Fruit fly (Drosophila melanogaster): Measurements from ENCODE around the gene CG17770.

CG17770 gene

dm6 chr3R:25811611-25812010, at the start of gene CG17770, which contains the start of gene Acam:
Gene CG17770, plus strand, starts transcription at chr3R:25811911.
Gene Acam, plus strand, starts transcription at chr3R:25811911.
- TF ChIP-seq Dll (optimal IDR thresholded peaks at IDR 0.05) (no peak), CG8478 (optimal IDR thresholded peaks at IDR 0.05) (no peak), pan (optimal IDR thresholded peaks at IDR 0.05) (no peak), psq (optimal IDR thresholded peaks at IDR 0.05) (no peak), usp (GFP tag; optimal IDR thresholded peaks at IDR 0.05) (no peak), EcR (GFP tag; optimal IDR thresholded peaks at IDR 0.05) (no peak)

dm6 chr3R:25762005-25762764, 49.5 kb upstream of the CG17770 start:
- TF ChIP-seq Dll (optimal IDR thresholded peaks at IDR 0.05) = no peak

- TF ChIP-seq CG8478 (optimal IDR thresholded peaks at IDR 0.05) = no peak
Observed at dm6 chr3R:25763005-25763404, 48.7 kb upstream of the CG17770 start, which contains the start of gene LpR1. Gene LpR1, minus strand, starts transcription at chr3R:25763105.

DNA sequence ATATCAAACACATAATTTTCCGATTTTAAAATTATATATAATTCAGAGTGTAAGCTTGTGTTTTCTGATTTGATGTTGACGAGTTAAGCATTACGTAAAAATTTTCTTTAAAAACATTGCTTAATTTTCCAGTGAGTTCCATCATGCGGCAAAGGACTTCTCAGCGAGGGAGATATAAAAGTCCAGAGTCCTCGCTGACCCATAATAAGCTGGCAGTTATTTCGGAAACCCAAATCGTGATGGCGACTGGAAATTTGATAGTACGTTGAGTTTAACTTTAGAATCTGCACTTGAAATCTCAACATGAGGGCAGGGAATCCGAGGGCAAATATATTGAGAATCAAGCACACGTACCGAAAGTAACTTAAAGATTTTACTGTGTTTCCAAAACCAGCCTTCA, 36.4 kb upstream of the CG17770 start, which contains the start of the genes CG17197 and CG17198:
Gene CG17197 (minus strand): TSS at position 101 of the 400 bp plus-strand sequence.
Gene CG17198 (minus strand): TSS at position 101 of the 400 bp plus-strand sequence.
- TF ChIP-seq usp (GFP tag; optimal IDR thresholded peaks at IDR 0.05) (no peak), EcR (GFP tag; optimal IDR thresholded peaks at IDR 0.05) (no peak), pan (optimal IDR thresholded peaks at IDR 0.05) (no peak), psq (optimal IDR thresholded peaks at IDR 0.05) (no peak), CG8478 (optimal IDR thresholded peaks at IDR 0.05) (no peak), Dll (optimal IDR thresholded peaks at IDR 0.05) (no peak)

DNA sequence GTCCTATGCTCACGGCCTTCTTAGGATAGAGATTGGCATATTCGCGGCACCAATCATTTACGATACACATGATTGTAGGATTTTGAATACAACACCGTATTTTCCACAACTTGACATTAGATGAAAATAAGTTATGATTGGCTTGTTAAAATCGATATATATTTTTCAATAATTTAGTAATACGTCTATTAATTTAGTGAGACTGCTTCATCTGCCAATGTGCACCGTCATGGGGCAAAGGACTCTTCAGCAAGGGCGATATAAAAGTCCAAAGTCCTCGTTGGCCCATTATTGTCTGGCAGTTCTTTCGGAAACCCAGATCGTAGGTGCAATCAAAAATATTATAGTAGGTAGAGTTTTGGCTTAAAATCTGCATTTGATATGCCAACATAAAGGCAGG, 35.6 kb upstream of the CG17770 start, which contains the start of gene CG17196:
Gene CG17196 (minus strand): TSS at position 101 of the 400 bp plus-strand sequence.
- TF ChIP-seq psq (optimal IDR thresholded peaks at IDR 0.05) (no peak), pan (optimal IDR thresholded peaks at IDR 0.05) (no peak), EcR (GFP tag; optimal IDR thresholded peaks at IDR 0.05) (no peak), Dll (optimal IDR thresholded peaks at IDR 0.05) (no peak), usp (GFP tag; optimal IDR thresholded peaks at IDR 0.05) (no peak), CG8478 (optimal IDR thresholded peaks at IDR 0.05) (no peak)

DNA sequence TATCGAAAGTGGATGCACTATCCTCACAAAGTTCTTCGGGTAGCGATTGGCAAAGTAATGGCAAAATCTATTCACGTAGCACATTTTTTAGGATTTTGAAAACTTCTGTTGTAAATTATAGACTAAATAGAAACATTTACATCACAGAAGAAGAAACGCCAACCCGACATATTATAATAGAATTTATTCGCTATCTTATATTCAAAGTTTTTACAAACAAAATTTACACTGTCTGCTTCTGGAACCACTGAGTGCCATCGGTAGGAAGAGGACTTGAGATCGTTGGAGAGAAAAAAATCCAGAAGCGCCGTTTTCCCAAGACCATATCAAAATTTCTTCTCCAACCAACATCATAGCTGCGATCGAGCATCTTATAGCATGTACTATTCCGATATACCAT, 34.6 kb upstream of the CG17770 start, which contains the start of gene CG17195:
Gene CG17195 (minus strand): TSS at position 101 of the 400 bp plus-strand sequence.
- TF ChIP-seq pan (optimal IDR thresholded peaks at IDR 0.05) (no peak), Dll (optimal IDR thresholded peaks at IDR 0.05) (no peak), EcR (GFP tag; optimal IDR thresholded peaks at IDR 0.05) (no peak), CG8478 (optimal IDR thresholded peaks at IDR 0.05) (no peak), usp (GFP tag; optimal IDR thresholded peaks at IDR 0.05) (no peak), psq (optimal IDR thresholded peaks at IDR 0.05) (no peak)

- no peak for TF ChIP-seq EcR (GFP tag; optimal IDR thresholded peaks at IDR 0.05)
- no peak for TF ChIP-seq Dll (optimal IDR thresholded peaks at IDR 0.05)
- TF ChIP-seq psq (optimal IDR thresholded peaks at IDR 0.05) = no peak
- TF ChIP-seq CG8478 (optimal IDR thresholded peaks at IDR 0.05) = no peak
- no peak for TF ChIP-seq pan (optimal IDR thresholded peaks at IDR 0.05)
- no peak for TF ChIP-seq usp (GFP tag; optimal IDR thresholded peaks at IDR 0.05)
Observed at dm6 chr3R:25778205-25778604, 33.5 kb upstream of the CG17770 start, which contains the start of gene CG4956. Gene CG4956, minus strand, starts transcription at chr3R:25778305.

DNA sequence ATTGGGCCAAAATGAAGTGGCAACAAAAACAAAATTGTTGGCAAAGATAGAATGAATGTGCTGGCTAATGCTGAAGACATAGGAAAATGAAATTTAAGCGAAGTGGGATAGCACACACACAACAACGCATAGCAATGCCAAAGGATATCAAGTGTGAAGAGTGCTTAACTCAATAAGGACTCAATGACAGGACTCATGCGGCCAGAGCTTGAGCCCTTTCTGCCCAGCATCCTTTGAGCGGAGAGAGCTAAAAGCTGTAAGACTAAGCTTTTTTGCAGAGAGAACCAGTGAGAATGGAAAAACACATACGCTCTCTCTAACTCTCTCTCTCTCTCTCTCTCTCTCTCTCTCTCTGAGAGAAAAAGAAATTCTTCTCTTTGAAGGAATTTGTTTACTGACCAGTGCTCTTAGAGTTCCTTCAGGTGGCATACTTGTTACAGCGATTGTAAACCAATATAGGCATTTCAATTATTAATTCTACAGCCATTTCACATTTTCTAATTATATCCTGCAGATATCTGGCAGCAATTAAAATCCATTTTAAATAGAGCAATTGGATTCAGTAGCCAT, 28.8 kb upstream of the CG17770 start:
- TF ChIP-seq Dll (optimal IDR thresholded peaks at IDR 0.05) = no peak
- no peak for TF ChIP-seq psq (optimal IDR thresholded peaks at IDR 0.05)
- TF ChIP-seq usp (GFP tag; optimal IDR thresholded peaks at IDR 0.05) = no peak

DNA sequence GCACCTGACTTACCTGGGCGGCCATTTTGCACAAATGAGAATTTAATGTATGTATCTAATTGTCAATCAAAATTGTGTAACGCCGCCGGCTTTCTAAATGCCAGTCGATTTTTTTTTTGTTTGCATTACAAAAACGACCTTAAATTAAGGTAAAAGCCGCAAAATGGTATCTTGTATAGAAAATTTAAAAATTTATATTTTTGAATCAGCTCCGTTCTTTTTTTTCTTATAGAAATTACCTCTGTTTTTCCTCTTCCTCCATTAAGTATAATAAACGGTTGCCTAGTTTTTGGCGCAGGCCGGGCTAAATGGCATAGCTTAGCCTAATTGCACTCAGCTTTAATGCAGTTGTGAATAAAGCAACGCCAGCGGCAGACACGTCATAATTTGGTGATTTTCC, 24.5 kb upstream of the CG17770 start, which contains the start of gene CG4960:
Gene CG4960 (minus strand): TSS at position 101 of the 400 bp plus-strand sequence.
- TF ChIP-seq psq (optimal IDR thresholded peaks at IDR 0.05) (no peak), pan (optimal IDR thresholded peaks at IDR 0.05) (no peak), Dll (optimal IDR thresholded peaks at IDR 0.05) (no peak), usp (GFP tag; optimal IDR thresholded peaks at IDR 0.05) (no peak), CG8478 (optimal IDR thresholded peaks at IDR 0.05) (no peak), EcR (GFP tag; optimal IDR thresholded peaks at IDR 0.05) (no peak)

dm6 chr3R:25789355-25789754, 22.4 kb upstream of the CG17770 start, which contains the start of gene CG31380:
Gene CG31380, minus strand, starts transcription at chr3R:25789455.
- no peak for TF ChIP-seq pan (optimal IDR thresholded peaks at IDR 0.05)
- TF ChIP-seq psq (optimal IDR thresholded peaks at IDR 0.05) = no peak
- TF ChIP-seq CG8478 (optimal IDR thresholded peaks at IDR 0.05) = no peak
- TF ChIP-seq Dll (optimal IDR thresholded peaks at IDR 0.05) = no peak
- no peak for TF ChIP-seq EcR (GFP tag; optimal IDR thresholded peaks at IDR 0.05)
- no peak for TF ChIP-seq usp (GFP tag; optimal IDR thresholded peaks at IDR 0.05)

- TF ChIP-seq psq (optimal IDR thresholded peaks at IDR 0.05) = no peak
- no peak for TF ChIP-seq Dll (optimal IDR thresholded peaks at IDR 0.05)
- TF ChIP-seq EcR (GFP tag; optimal IDR thresholded peaks at IDR 0.05) = no peak
- no peak for TF ChIP-seq usp (GFP tag; optimal IDR thresholded peaks at IDR 0.05)
- TF ChIP-seq pan (optimal IDR thresholded peaks at IDR 0.05) = no peak
- TF ChIP-seq CG8478 (optimal IDR thresholded peaks at IDR 0.05) = no peak
Observed at dm6 chr3R:25790371-25790770, 21.3 kb upstream of the CG17770 start, which contains the start of gene CG31093. Gene CG31093, minus strand, starts transcription at chr3R:25790471.

- no peak for TF ChIP-seq CG8478 (optimal IDR thresholded peaks at IDR 0.05)
- TF ChIP-seq Dll (optimal IDR thresholded peaks at IDR 0.05) = no peak
- no peak for TF ChIP-seq pan (optimal IDR thresholded peaks at IDR 0.05)
- TF ChIP-seq usp (GFP tag; optimal IDR thresholded peaks at IDR 0.05) = no peak
- TF ChIP-seq EcR (GFP tag; optimal IDR thresholded peaks at IDR 0.05) = no peak
Observed at dm6 chr3R:25791807-25792206, 19.9 kb upstream of the CG17770 start.
